Worm (Caenorhabditis elegans): ENCODE data around the gene C50F4.4.

Gene C50F4.4

ce11 chrV:9534621-9535020, 1.9 kb upstream of the C50F4.4 start, which contains the start of gene tag-329:
TSS of gene tag-329 (plus strand) at chrV:9534921.
- TF ChIP-seq nhr-25 (tag; optimal IDR thresholded peaks at IDR 0.05) (no peak), mml-1 (tag; optimal IDR thresholded peaks at IDR 0.05) (no peak), mdl-1 (tag; optimal IDR thresholded peaks at IDR 0.05) (no peak), nhr-28 (tag; optimal IDR thresholded peaks at IDR 0.05) (no peak), ceh-16 (tag; optimal IDR thresholded peaks at IDR 0.05) (no peak), nhr-11 (tag; optimal IDR thresholded peaks at IDR 0.05) (no peak), snpc-4 (tag; optimal IDR thresholded peaks at IDR 0.05) (no peak), hmg-11 (tag; optimal IDR thresholded peaks at IDR 0.05) (no peak), lin-15B (tag; optimal IDR thresholded peaks at IDR 0.05) (no peak), fkh-2 (tag; optimal IDR thresholded peaks at IDR 0.05) (no peak), aly-2 (tag; optimal IDR thresholded peaks at IDR 0.05) (no peak), sea-2 (GFP tag; optimal IDR thresholded peaks at IDR 0.05) (no peak), ceh-28 (tag; optimal IDR thresholded peaks at IDR 0.05) (no peak), jun-1 (tag; optimal IDR thresholded peaks at IDR 0.05) (no peak), ztf-11 (tag; optimal IDR thresholded peaks at IDR 0.05) (no peak), pqm-1 (tag; optimal IDR thresholded peaks at IDR 0.05) (no peak), nhr-12 (tag; optimal IDR thresholded peaks at IDR 0.05) (no peak)

- TF ChIP-seq jun-1 (tag; optimal IDR thresholded peaks at IDR 0.05) (no peak), lin-39 (tag; optimal IDR thresholded peaks at IDR 0.05) (no peak), aly-2 (tag; optimal IDR thresholded peaks at IDR 0.05) (no peak), nhr-67 (tag; optimal IDR thresholded peaks at IDR 0.05) (no peak), nhr-237 (tag; optimal IDR thresholded peaks at IDR 0.05) (no peak), pqm-1 (tag; optimal IDR thresholded peaks at IDR 0.05) (no peak), nhr-23 (tag; optimal IDR thresholded peaks at IDR 0.05) (no peak), fkh-2 (tag; optimal IDR thresholded peaks at IDR 0.05) (no peak), sea-2 (GFP tag; optimal IDR thresholded peaks at IDR 0.05) (no peak), unc-62 (GFP tag; optimal IDR thresholded peaks at IDR 0.05) (no peak), unc-39 (tag; optimal IDR thresholded peaks at IDR 0.05) (no peak)
Measured at ce11 chrV:9539638-9540037, 3.1 kb downstream of the C50F4.4 start, which contains the start of gene C50F4.12. TSS of gene C50F4.12 (minus strand) at chrV:9539738.

ce11 chrV:9541506-9541905, 4.9 kb downstream of the C50F4.4 start, which contains the start of gene C50F4.16:
TSS of gene C50F4.16 (minus strand) at chrV:9541606.
- TF ChIP-seq egl-27 (tag; optimal IDR thresholded peaks at IDR 0.05), result no peak
- no peak for TF ChIP-seq elt-1 (tag; optimal IDR thresholded peaks at IDR 0.05)
- no peak for TF ChIP-seq ztf-11 (tag; optimal IDR thresholded peaks at IDR 0.05)
- no peak for TF ChIP-seq nhr-28 (tag; optimal IDR thresholded peaks at IDR 0.05)
- TF ChIP-seq hmg-11 (tag; optimal IDR thresholded peaks at IDR 0.05), result no peak
- no peak for TF ChIP-seq elt-2 (tag; optimal IDR thresholded peaks at IDR 0.05)
- no peak for TF ChIP-seq egl-5 (tag; optimal IDR thresholded peaks at IDR 0.05)
- TF ChIP-seq pqm-1 (tag; optimal IDR thresholded peaks at IDR 0.05), result no peak
- TF ChIP-seq tbx-2 (tag; optimal IDR thresholded peaks at IDR 0.05), result no peak
- no peak for TF ChIP-seq zag-1 (tag; optimal IDR thresholded peaks at IDR 0.05)
- no peak for TF ChIP-seq ceh-16 (tag; optimal IDR thresholded peaks at IDR 0.05)
- TF ChIP-seq nhr-25 (tag; optimal IDR thresholded peaks at IDR 0.05), result no peak
- no peak for TF ChIP-seq nhr-76 (tag; optimal IDR thresholded peaks at IDR 0.05)
- no peak for TF ChIP-seq lin-15B (tag; optimal IDR thresholded peaks at IDR 0.05)
- no peak for TF ChIP-seq ztf-4 (tag; optimal IDR thresholded peaks at IDR 0.05)
- no peak for TF ChIP-seq ceh-82 (tag; optimal IDR thresholded peaks at IDR 0.05)
- no peak for TF ChIP-seq eor-1 (tag; optimal IDR thresholded peaks at IDR 0.05)
- no peak for TF ChIP-seq fkh-2 (tag; optimal IDR thresholded peaks at IDR 0.05)

ce11 chrV:9544176-9544632, 7.6 kb downstream of the C50F4.4 start, which contains the start of gene mdf-1:
TSS of gene mdf-1 (minus strand) at chrV:9544226.
- TF ChIP-seq elt-1 (tag; optimal IDR thresholded peaks at IDR 0.05) (no peak), nhr-23 (tag; optimal IDR thresholded peaks at IDR 0.05) (peak; percentile 85), ztf-4 (tag; optimal IDR thresholded peaks at IDR 0.05) (peak; percentile 15), nhr-237 (tag; optimal IDR thresholded peaks at IDR 0.05) (no peak), zag-1 (tag; optimal IDR thresholded peaks at IDR 0.05) (no peak), nhr-43 (tag; optimal IDR thresholded peaks at IDR 0.05; ENCODE audit: poor library complexity, severe bottlenecking) (peak; percentile 47), egl-5 (tag; optimal IDR thresholded peaks at IDR 0.05) (peak; percentile 17), R02D3.7 (tag; optimal IDR thresholded peaks at IDR 0.05) (no peak), nfya-1 (tag; optimal IDR thresholded peaks at IDR 0.05; ENCODE audit: insufficient read depth) (peak; percentile 82), ztf-11 (tag; optimal IDR thresholded peaks at IDR 0.05) (no peak), elt-2 (tag; optimal IDR thresholded peaks at IDR 0.05) (peak; percentile 47), skn-1 (tag; optimal IDR thresholded peaks at IDR 0.05) (no peak), nhr-76 (tag; optimal IDR thresholded peaks at IDR 0.05) (no peak), ceh-82 (tag; optimal IDR thresholded peaks at IDR 0.05) (no peak), mml-1 (tag; optimal IDR thresholded peaks at IDR 0.05) (no peak), fkh-2 (tag; optimal IDR thresholded peaks at IDR 0.05) (no peak), jun-1 (tag; optimal IDR thresholded peaks at IDR 0.05) (no peak), sea-2 (GFP tag; optimal IDR thresholded peaks at IDR 0.05) (no peak), lsy-12 (tag; optimal IDR thresholded peaks at IDR 0.05) (peak; percentile 51), pqm-1 (tag; optimal IDR thresholded peaks at IDR 0.05) (peak; percentile 58), fkh-10 (GFP tag; optimal IDR thresholded peaks at IDR 0.05) (no peak), nhr-28 (tag; optimal IDR thresholded peaks at IDR 0.05) (no peak), ceh-16 (tag; optimal IDR thresholded peaks at IDR 0.05) (no peak), nhr-25 (tag; optimal IDR thresholded peaks at IDR 0.05) (peak; percentile 75), nhr-67 (tag; optimal IDR thresholded peaks at IDR 0.05) (no peak), unc-39 (tag; optimal IDR thresholded peaks at IDR 0.05) (no peak), nhr-12 (tag; optimal IDR thresholded peaks at IDR 0.05) (no peak), eor-1 (tag; optimal IDR thresholded peaks at IDR 0.05) (no peak), nhr-77 (tag; optimal IDR thresholded peaks at IDR 0.05) (no peak), ama-1 (optimal IDR thresholded peaks at IDR 0.05) (peak; percentile 41), daf-12 (tag; optimal IDR thresholded peaks at IDR 0.05) (no peak), unc-62 (GFP tag; optimal IDR thresholded peaks at IDR 0.05) (peak; percentile 12), mdl-1 (tag; optimal IDR thresholded peaks at IDR 0.05) (no peak), pha-4 (tag; optimal IDR thresholded peaks at IDR 0.05) (peak; percentile 55), hmg-11 (tag; optimal IDR thresholded peaks at IDR 0.05) (peak; percentile 85)
